Worm (Caenorhabditis elegans): ENCODE data around the gene clec-156.

DNA sequence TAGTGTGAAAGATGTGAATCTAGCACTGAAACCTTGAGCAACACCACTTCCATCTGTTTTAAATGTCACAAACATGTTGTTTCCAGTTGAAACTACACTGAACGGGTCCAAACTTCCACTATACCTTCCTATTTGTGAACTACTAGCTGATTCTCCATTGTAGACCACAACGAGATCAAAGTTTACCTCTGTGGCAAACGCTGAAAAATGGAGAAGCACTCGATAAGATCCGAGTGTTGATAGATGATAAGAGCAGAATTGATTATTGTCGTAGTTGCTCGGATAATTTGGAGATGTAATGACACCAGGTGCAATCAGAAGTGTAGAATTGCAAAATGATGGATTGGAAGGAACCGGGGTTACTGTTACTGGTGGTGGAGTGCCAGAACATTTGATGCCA lies 39.9 kb upstream of the clec-156 start:
- no peak for TF ChIP-seq him-1 (tag; optimal IDR thresholded peaks at IDR 0.05)
- no peak for TF ChIP-seq dao-5 (tag; optimal IDR thresholded peaks at IDR 0.05)
